Fruit fly (Drosophila melanogaster): ENCODE results near the gene CG17746.

CG17746 gene

DNA sequence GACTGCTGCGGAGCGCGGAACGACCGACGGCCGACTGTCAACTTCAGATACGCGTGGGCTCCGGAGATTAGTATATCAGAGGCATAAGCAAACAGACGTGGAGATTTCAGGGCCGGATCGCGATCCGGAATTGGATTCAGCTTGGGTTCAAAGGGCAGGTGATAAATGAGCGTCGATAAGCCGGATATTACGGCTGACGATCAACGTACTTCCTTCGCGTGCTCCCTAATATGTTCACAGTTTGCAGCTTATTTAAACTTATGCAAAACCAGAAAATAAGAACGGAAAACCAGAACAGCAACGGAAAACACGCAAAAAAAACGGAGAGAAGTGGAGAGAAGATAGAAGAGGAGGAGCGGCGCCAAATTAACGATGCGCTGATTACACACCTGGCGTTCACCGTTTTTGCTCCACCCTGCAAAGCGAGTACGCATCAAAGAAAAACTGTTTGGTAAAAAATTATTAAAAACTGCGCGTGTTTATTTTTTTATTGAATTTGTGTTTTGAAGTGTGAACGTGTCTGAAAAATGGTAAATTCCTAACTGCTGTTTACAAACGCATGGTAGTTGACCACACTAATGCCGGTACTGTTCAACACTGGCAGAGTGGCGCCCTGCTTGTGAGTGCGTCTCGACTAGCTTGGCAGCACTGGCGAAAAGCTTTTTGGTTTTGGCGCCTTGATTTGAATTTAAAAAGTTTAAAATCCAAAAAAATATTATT, at the start of gene CG17746 (continued):
- TF ChIP-seq HLHmδ (GFP tag; optimal IDR thresholded peaks at IDR 0.05) (peak; percentile 36), CG13894 (tag; optimal IDR thresholded peaks at IDR 0.05) (no peak), knrl (GFP tag; IDR thresholded peaks at IDR 0.05; ENCODE audit: partially characterized antibody) (peak; percentile 43; the same call in 1 of the 3 replicates), CG4404 (GFP tag; IDR thresholded peaks at IDR 0.05) (no peak), Fer1 (GFP tag; optimal IDR thresholded peaks at IDR 0.05) (peak; percentile 46), NFAT (GFP tag; IDR thresholded peaks at IDR 0.05) (peak; percentile 55; the same call in 1 of the 2 replicates), CG11696 (GFP tag; IDR thresholded peaks at IDR 0.05) (no peak), CG13424 (tag; optimal IDR thresholded peaks at IDR 0.05) (no peak), CG17802 (tag; optimal IDR thresholded peaks at IDR 0.05) (peak; percentile 50), mam (GFP tag; optimal IDR thresholded peaks at IDR 0.05) (peak; percentile 76), Mad (GFP tag; optimal IDR thresholded peaks at IDR 0.05) (peak; percentile 41), pzg (GFP tag; optimal IDR thresholded peaks at IDR 0.05) (peak; percentile 99), CG9215 (GFP tag; IDR thresholded peaks at IDR 0.05) (no peak), slbo (GFP tag; IDR thresholded peaks at IDR 0.05) (peak; percentile 76), twi (tag; optimal IDR thresholded peaks at IDR 0.05) (no peak), CG10543 (GFP tag; optimal IDR thresholded peaks at IDR 0.05) (peak; percentile 37), odd (GFP tag; optimal IDR thresholded peaks at IDR 0.05) (no peak), CG15514 (GFP tag; optimal IDR thresholded peaks at IDR 0.05) (peak; percentile 86), hkb (optimal IDR thresholded peaks at IDR 0.05) (peak; percentile 84), hkb (GFP tag; IDR thresholded peaks at IDR 0.05) (no peak), CG14860 (GFP tag; IDR thresholded peaks at IDR 0.05; ENCODE audit: partially characterized antibody) (peak; percentile 41; the same call in 1 of the 3 replicates), Hsf (GFP tag; optimal IDR thresholded peaks at IDR 0.05) (peak; percentile 45), Oli (tag; optimal IDR thresholded peaks at IDR 0.05) (no peak), Nf-YC (tag; optimal IDR thresholded peaks at IDR 0.05) (peak; percentile 40), D (optimal IDR thresholded peaks at IDR 0.05) (no peak), D (GFP tag; optimal IDR thresholded peaks at IDR 0.05) (no peak), CG18599 (GFP tag; optimal IDR thresholded peaks at IDR 0.05) (no peak), CG2712 (tag; optimal IDR thresholded peaks at IDR 0.05) (peak; percentile 56), Oaz (GFP tag; IDR thresholded peaks at IDR 0.05) (no peak), ham (GFP tag; IDR thresholded peaks at IDR 0.05) (no peak), Awh (GFP tag; IDR thresholded peaks at IDR 0.05) (no peak), fd64A (GFP tag; optimal IDR thresholded peaks at IDR 0.05) (no peak), Drgx (GFP tag; IDR thresholded peaks at IDR 0.05) (no peak), rib (GFP tag; IDR thresholded peaks at IDR 0.05) (no peak), CG10462 (GFP tag; optimal IDR thresholded peaks at IDR 0.05) (no peak), sima (GFP tag; optimal IDR thresholded peaks at IDR 0.05) (no peak)

DNA sequence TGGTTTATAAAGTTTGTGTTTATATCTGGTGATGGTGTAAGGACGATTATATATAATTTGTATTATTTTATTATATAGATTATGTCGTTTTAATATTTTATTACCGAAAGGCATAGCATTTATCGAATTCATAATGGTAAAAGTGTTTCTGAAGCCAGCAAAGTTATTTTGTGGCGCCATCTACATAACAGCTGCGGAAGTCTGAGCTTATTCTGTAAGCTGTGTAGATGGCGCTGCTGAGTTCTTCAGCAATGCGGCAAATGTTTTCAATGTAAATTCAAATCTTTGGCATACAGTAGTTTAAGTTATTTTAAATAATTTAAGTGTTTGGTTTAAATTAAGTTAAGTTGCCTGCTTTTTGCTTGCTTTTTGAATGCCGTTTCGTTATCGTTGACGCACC, 49.0 kb upstream of the CG17746 start:
- peak; percentile 52 for TF ChIP-seq H2.0 (GFP tag; IDR thresholded peaks at IDR 0.05)
- TF ChIP-seq onecut (GFP tag; IDR thresholded peaks at IDR 0.05): peak; percentile 46
- peak; percentile 16 for TF ChIP-seq Med (GFP tag)
- peak; percentile 58; the same call in 1 of the 2 replicates for TF ChIP-seq CG4730 (GFP tag; IDR thresholded peaks at IDR 0.05)
- peak; percentile 34 for TF ChIP-seq CG4820 (GFP tag; optimal IDR thresholded peaks at IDR 0.05)
- peak; percentile 47 for TF ChIP-seq CG14667 (GFP tag; IDR thresholded peaks at IDR 0.05)
- TF ChIP-seq jing (GFP tag; optimal IDR thresholded peaks at IDR 0.05): no peak
- TF ChIP-seq CG1024 (GFP tag; IDR thresholded peaks at IDR 0.05): peak; percentile 67
- TF ChIP-seq CG14014 (GFP tag; IDR thresholded peaks at IDR 0.05): peak; percentile 44; the same call in 1 of the 2 replicates
- TF ChIP-seq CG4360 (GFP tag; IDR thresholded peaks at IDR 0.05): peak; percentile 24; the same call in 1 of the 2 replicates
- peak; percentile 94 for TF ChIP-seq Dip2 (GFP tag; IDR thresholded peaks at IDR 0.05)
- TF ChIP-seq CG15696 (tag; optimal IDR thresholded peaks at IDR 0.05): peak; percentile 18
- no peak for TF ChIP-seq CG9817 (tag; optimal IDR thresholded peaks at IDR 0.05)
- no peak for TF ChIP-seq Dad (GFP tag; optimal IDR thresholded peaks at IDR 0.05)
- peak; percentile 46 for TF ChIP-seq CG17829 (tag; optimal IDR thresholded peaks at IDR 0.05)
- peak; percentile 56; the same call in 2 of the 3 replicates for TF ChIP-seq dysf (GFP tag; IDR thresholded peaks at IDR 0.05)
- 0 out of 2 replicates have a peak, but pooled peaks have one; percentile 33 for TF ChIP-seq Bgb (GFP tag; IDR thresholded peaks at IDR 0.05; ENCODE audit: partially characterized antibody)

Measured in whole organism, embryonic.